Fruit fly (Drosophila melanogaster): ENCODE results near the gene CG32683.

CG32683 gene

DNA sequence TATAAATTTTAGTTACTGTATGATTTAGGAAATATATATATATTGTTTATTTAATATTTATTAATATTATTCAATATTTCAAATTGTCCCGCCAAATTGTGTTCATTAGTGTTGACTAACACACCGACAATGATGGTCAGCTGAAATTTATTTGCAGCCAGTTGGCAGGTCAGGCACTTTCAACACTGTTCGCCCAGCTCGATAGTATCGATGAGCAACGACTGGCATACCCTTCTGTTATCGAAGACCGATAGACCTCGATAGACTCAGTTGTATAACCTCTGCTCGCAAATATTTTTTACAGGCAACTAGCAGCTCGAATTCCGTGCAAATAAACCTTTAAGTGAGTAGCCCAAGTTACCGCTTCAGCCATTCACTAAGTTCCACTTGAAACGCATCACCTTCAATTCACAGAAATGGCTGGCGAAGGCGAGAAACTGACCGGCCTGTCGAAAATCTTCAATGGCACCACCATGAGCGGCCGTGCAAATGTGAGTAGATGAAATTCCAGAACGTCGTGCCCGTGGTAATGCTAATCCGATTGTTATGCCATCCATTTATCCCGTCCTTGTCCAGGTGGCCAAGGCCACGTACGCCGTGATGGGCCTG, 5.9 kb upstream of the CG32683 start, which contains the start of gene Neb-cGP (continued):
- TF ChIP-seq Usf (GFP tag; optimal IDR thresholded peaks at IDR 0.05) = peak; percentile 10
- TF ChIP-seq CG14860 (GFP tag; IDR thresholded peaks at IDR 0.05; ENCODE audit: partially characterized antibody) = peak; percentile 88
- peak; percentile 35 for TF ChIP-seq repo (GFP tag; optimal IDR thresholded peaks at IDR 0.05)
- TF ChIP-seq dm (GFP tag; optimal IDR thresholded peaks at IDR 0.05) = peak; percentile 44
- TF ChIP-seq bigmax (GFP tag; optimal IDR thresholded peaks at IDR 0.05) = peak; percentile 89
- TF ChIP-seq Med (GFP tag) = peak; percentile 96
- no peak for TF ChIP-seq zf30C (GFP tag; optimal IDR thresholded peaks at IDR 0.05)
- TF ChIP-seq pan (optimal IDR thresholded peaks at IDR 0.05) = no peak
- TF ChIP-seq pan (GFP tag; optimal IDR thresholded peaks at IDR 0.05 in 1 of 2, IDR thresholded peaks at IDR 0.05 in 1 of 2) = no peak
- TF ChIP-seq CG8281 (tag; optimal IDR thresholded peaks at IDR 0.05) = no peak
- TF ChIP-seq B-H2 (GFP tag; optimal IDR thresholded peaks at IDR 0.05) = peak; percentile 90
- TF ChIP-seq Ravus (GFP tag; IDR thresholded peaks at IDR 0.05) = no peak
- TF ChIP-seq CTCF (GFP tag; optimal IDR thresholded peaks at IDR 0.05) = no peak
- peak; percentile 46 for TF ChIP-seq CG1602 (GFP tag; optimal IDR thresholded peaks at IDR 0.05)
- TF ChIP-seq CG10274 (GFP tag; optimal IDR thresholded peaks at IDR 0.05) = no peak
- TF ChIP-seq gcm2 (GFP tag; optimal IDR thresholded peaks at IDR 0.05) = no peak
- peak; percentile 40 for TF ChIP-seq unpg (GFP tag; optimal IDR thresholded peaks at IDR 0.05)
- TF ChIP-seq sna (GFP tag; IDR thresholded peaks at IDR 0.05; ENCODE audit: partially characterized antibody) = peak; percentile 93
- TF ChIP-seq nau (GFP tag; optimal IDR thresholded peaks at IDR 0.05) = no peak
- peak; percentile 98 for TF ChIP-seq Bgb (GFP tag; IDR thresholded peaks at IDR 0.05; ENCODE audit: partially characterized antibody)
- peak; percentile 7 for TF ChIP-seq Ssrp (tag; optimal IDR thresholded peaks at IDR 0.05)
- peak; percentile 45; the same call in 1 of the 2 replicates for TF ChIP-seq sisA (GFP tag; IDR thresholded peaks at IDR 0.05)
- TF ChIP-seq YL-1 (GFP tag; optimal IDR thresholded peaks at IDR 0.05) = peak; percentile 67
- TF ChIP-seq Elba2 (GFP tag; optimal IDR thresholded peaks at IDR 0.05) = no peak
- TF ChIP-seq CG8388 (GFP tag; optimal IDR thresholded peaks at IDR 0.05) = peak; percentile 15
- TF ChIP-seq h (optimal IDR thresholded peaks at IDR 0.05) = no peak
- TF ChIP-seq cg (GFP tag; optimal IDR thresholded peaks at IDR 0.05) = no peak
- no peak for TF ChIP-seq sima (GFP tag; optimal IDR thresholded peaks at IDR 0.05)
- no peak for TF ChIP-seq twi (tag; optimal IDR thresholded peaks at IDR 0.05)
- no peak for TF ChIP-seq CG10565 (GFP tag; optimal IDR thresholded peaks at IDR 0.05)
- TF ChIP-seq Adf1 (GFP tag; IDR thresholded peaks at IDR 0.05) = peak; percentile 42; the same call in 1 of the 2 replicates
- no peak for TF ChIP-seq Gsc (GFP tag; IDR thresholded peaks at IDR 0.05)
- no peak for TF ChIP-seq TFAM (GFP tag; optimal IDR thresholded peaks at IDR 0.05)
- peak; percentile 70 for TF ChIP-seq CG14710 (tag; optimal IDR thresholded peaks at IDR 0.05)
- TF ChIP-seq gcm (GFP tag; optimal IDR thresholded peaks at IDR 0.05) = no peak
- no peak for TF ChIP-seq CG10321 (GFP tag; IDR thresholded peaks at IDR 0.05)
- peak; percentile 78 for TF ChIP-seq CG2129 (GFP tag; IDR thresholded peaks at IDR 0.05; ENCODE audit: partially characterized antibody)
- peak; percentile 31; the same call in 2 of the 3 replicates for TF ChIP-seq row (GFP tag; IDR thresholded peaks at IDR 0.05)
- TF ChIP-seq Dad (GFP tag; optimal IDR thresholded peaks at IDR 0.05) = peak; percentile 61
- no peak for TF ChIP-seq tio (GFP tag; optimal IDR thresholded peaks at IDR 0.05)
- TF ChIP-seq Side (GFP tag; optimal IDR thresholded peaks at IDR 0.05) = peak; percentile 60
- TF ChIP-seq Spps (tag; optimal IDR thresholded peaks at IDR 0.05) = no peak
- TF ChIP-seq CG1529 (GFP tag; optimal IDR thresholded peaks at IDR 0.05) = no peak
- TF ChIP-seq Stat92E (GFP tag; optimal IDR thresholded peaks at IDR 0.05) = peak in 1 of 3 experiments; percentile 45
- peak; percentile 98 for TF ChIP-seq stwl (tag; optimal IDR thresholded peaks at IDR 0.05)
- TF ChIP-seq CG16815 (GFP tag; optimal IDR thresholded peaks at IDR 0.05) = peak; percentile 14
- TF ChIP-seq Taf1 (GFP tag; IDR thresholded peaks at IDR 0.05) = no peak
- peak; percentile 75 for TF ChIP-seq caup (GFP tag; optimal IDR thresholded peaks at IDR 0.05; ENCODE audit: severe bottlenecking)
- peak; percentile 26; the same call in 2 of the 3 replicates for TF ChIP-seq dysf (GFP tag; IDR thresholded peaks at IDR 0.05)
- TF ChIP-seq CG31365 (tag; optimal IDR thresholded peaks at IDR 0.05) = no peak
- TF ChIP-seq Drgx (GFP tag; IDR thresholded peaks at IDR 0.05) = peak; percentile 9; the same call in 1 of the 2 replicates

Data from whole organism, embryonic.